Worm (Caenorhabditis elegans): ENCODE data around the gene ztf-16.

The ztf-16 gene

DNA sequence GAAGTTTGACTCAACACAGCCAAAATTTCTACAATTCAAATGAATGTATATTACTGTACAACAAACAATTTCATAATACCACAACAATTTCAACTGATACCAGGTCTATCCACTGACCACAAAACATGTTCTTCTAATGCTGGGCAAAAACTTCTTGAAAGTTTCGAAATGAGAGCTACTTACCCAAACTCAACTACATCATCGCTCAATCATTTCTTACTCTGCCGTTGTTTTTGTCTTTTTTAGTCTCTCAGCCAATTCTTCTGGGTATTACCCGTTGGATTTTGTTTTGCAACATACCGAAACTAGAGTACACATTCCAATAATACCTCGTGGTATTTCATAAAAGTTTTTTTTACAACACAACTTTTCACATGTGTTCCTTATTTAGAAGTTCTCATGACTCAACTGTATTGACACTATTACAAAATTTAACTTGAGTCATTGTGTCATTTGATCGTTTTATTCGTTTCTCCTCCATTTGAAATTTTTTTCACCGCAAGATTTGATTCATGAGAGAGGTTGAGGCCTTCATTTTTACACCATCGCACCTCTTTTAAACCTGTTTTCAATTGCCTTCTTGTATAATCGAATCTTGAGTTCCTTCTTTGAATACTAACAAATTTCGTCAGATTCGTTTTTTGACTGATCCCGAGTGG is 28.1 kb downstream of the ztf-16 start, which contains the start of gene F43C9.2 (continued):
- no peak for TF ChIP-seq unc-30 (tag; optimal IDR thresholded peaks at IDR 0.05)
- peak; percentile 46 for TF ChIP-seq mep-1 (tag; optimal IDR thresholded peaks at IDR 0.05)
- no peak for TF ChIP-seq pqm-1 (tag; optimal IDR thresholded peaks at IDR 0.05)
- no peak for TF ChIP-seq fos-1 (tag; optimal IDR thresholded peaks at IDR 0.05)

DNA sequence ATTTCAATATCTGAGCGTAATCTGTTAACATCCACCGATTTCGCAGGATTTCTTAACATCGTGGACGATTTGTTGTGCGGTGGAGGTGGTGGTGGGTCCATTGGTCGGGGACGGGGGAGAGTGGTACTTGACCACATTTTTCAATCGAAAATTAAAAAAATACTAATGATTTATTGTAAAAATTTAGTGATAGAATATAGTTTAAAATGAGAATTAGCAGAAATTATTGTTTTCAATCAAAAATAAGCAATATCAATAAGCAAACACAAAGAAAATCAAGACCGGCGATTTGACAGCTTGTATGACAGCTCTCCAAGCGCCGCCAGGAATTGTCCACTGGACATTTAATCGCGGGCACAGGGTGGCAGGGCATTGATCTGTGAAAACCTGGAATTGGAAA is 29.1 kb downstream of the ztf-16 start, which contains the start of gene hum-10:
Gene hum-10, minus strand, starts transcription at position 101 of the 400 bp plus-strand sequence.
- TF ChIP-seq zag-1 (tag; optimal IDR thresholded peaks at IDR 0.05) (no peak), Y116A8C.19 (tag; optimal IDR thresholded peaks at IDR 0.05; ENCODE audit: borderline replicate concordance) (no peak), nhr-84 (tag; optimal IDR thresholded peaks at IDR 0.05) (no peak), lin-39 (tag; optimal IDR thresholded peaks at IDR 0.05) (no peak), nhr-47 (tag; optimal IDR thresholded peaks at IDR 0.05) (no peak), lir-3 (tag; optimal IDR thresholded peaks at IDR 0.05; ENCODE audit: poor library complexity) (no peak)

DNA sequence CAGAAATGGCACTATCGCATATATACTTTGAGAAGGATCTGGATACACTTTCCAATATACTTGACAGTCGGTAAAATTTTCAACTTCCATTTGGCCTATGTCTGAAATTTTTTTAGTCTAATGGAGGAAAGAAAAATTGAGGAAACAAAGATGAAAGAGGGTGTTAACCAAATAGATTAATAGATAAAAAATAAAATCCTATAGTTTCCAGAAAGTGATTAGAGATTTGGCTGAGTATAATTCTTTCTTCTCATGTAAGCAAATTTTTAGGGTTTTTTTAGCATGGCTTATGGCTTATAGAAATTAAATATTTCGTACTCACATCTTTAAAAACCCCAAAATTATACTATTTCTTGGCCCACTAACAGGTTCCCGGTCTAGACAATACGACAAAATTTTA is 41.5 kb downstream of the ztf-16 start, which contains the start of gene npr-1:
Gene npr-1, minus strand, starts transcription at position 101 of the 400 bp plus-strand sequence.
- no peak for TF ChIP-seq ztf-11 (tag; optimal IDR thresholded peaks at IDR 0.05)
- no peak for TF ChIP-seq unc-130 (tag; optimal IDR thresholded peaks at IDR 0.05)
- TF ChIP-seq ces-1 (GFP tag; optimal IDR thresholded peaks at IDR 0.05) = no peak
- TF ChIP-seq sup-37 (GFP tag; optimal IDR thresholded peaks at IDR 0.05) = no peak
- TF ChIP-seq jun-1 (tag; optimal IDR thresholded peaks at IDR 0.05) = no peak
- TF ChIP-seq hpl-2 (GFP tag; optimal IDR thresholded peaks at IDR 0.05) = no peak
- no peak for TF ChIP-seq ztf-4 (tag; optimal IDR thresholded peaks at IDR 0.05)
- no peak for TF ChIP-seq lsy-2 (tag; optimal IDR thresholded peaks at IDR 0.05)
- no peak for TF ChIP-seq nhr-12 (tag; optimal IDR thresholded peaks at IDR 0.05)
- no peak for TF ChIP-seq elt-2 (tag; optimal IDR thresholded peaks at IDR 0.05)
- TF ChIP-seq mef-2 (tag; optimal IDR thresholded peaks at IDR 0.05) = no peak
- TF ChIP-seq lin-13 (GFP tag; optimal IDR thresholded peaks at IDR 0.05) = no peak

DNA sequence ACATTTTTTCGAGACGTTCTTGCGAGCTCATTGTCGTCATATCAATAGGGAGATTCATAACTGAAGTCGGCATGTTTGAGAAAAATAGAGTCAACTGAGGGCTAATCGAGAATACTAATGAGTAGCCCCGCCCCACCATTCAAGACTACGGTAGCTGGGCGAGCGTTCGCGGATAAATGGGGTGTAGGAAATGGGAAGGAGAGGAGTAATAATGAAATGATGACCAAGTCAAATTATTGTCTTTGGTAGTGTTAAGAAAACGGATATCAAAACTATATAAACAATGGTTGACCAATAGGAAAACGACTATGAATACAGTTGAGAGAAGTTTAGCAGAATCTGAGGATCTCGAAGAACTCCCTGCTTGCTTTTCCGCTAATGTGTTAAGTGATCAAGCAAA is 49.8 kb downstream of the ztf-16 start, which contains the start of gene mls-2:
Gene mls-2, minus strand, starts transcription at position 101 of the 400 bp plus-strand sequence.
- TF ChIP-seq ceh-8 (GFP tag; optimal IDR thresholded peaks at IDR 0.05) = no peak
- TF ChIP-seq ces-1 (GFP tag; optimal IDR thresholded peaks at IDR 0.05) = no peak
- no peak for TF ChIP-seq sup-37 (GFP tag; optimal IDR thresholded peaks at IDR 0.05)
- TF ChIP-seq tbx-2 (tag; optimal IDR thresholded peaks at IDR 0.05) = no peak
- TF ChIP-seq lsy-2 (tag; optimal IDR thresholded peaks at IDR 0.05) = no peak

DNA sequence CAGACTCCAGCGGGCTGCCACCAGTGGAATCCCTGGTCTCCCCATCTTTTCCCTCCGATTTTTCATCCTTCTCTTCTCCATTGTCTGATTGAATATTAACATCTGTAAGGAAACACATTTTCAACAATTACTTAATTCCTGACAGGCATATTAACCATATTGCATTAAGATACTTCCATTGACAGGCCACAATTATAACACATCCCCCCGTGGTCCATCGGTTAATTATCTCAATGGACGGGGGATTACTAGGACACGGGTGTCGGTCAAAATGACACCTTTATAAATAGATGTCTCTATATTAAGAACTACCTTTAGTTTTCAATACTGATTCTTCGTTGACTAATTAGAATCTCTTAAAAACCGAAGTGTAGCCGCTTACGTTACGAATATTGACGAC is 51.6 kb downstream of the ztf-16 start:
- no peak for TF ChIP-seq tbx-2 (tag; optimal IDR thresholded peaks at IDR 0.05)
- TF ChIP-seq lir-3 (tag; optimal IDR thresholded peaks at IDR 0.05; ENCODE audit: poor library complexity) = no peak
- TF ChIP-seq hlh-4 (tag; optimal IDR thresholded peaks at IDR 0.05) = no peak
- no peak for TF ChIP-seq dsc-1 (tag; optimal IDR thresholded peaks at IDR 0.05)
- no peak for TF ChIP-seq C34B4.2 (tag; optimal IDR thresholded peaks at IDR 0.05)
- TF ChIP-seq ama-1 (optimal IDR thresholded peaks at IDR 0.05) = no peak
- TF ChIP-seq pqm-1 (tag; optimal IDR thresholded peaks at IDR 0.05) = no peak
- TF ChIP-seq unc-30 (tag; optimal IDR thresholded peaks at IDR 0.05) = no peak
- TF ChIP-seq snpc-4 (tag; optimal IDR thresholded peaks at IDR 0.05) = no peak
- TF ChIP-seq vab-15 (tag; optimal IDR thresholded peaks at IDR 0.05) = no peak
- no peak for TF ChIP-seq sptf-1 (tag; optimal IDR thresholded peaks at IDR 0.05)
- TF ChIP-seq lin-35 (GFP tag; optimal IDR thresholded peaks at IDR 0.05) = no peak
- TF ChIP-seq grh-1 (GFP tag; IDR thresholded peaks at IDR 0.05) = no peak
- TF ChIP-seq ceh-82 (tag; optimal IDR thresholded peaks at IDR 0.05) = no peak
- TF ChIP-seq ceh-8 (GFP tag; optimal IDR thresholded peaks at IDR 0.05) = no peak
- no peak for TF ChIP-seq efl-3 (GFP tag; optimal IDR thresholded peaks at IDR 0.05)
- TF ChIP-seq nhr-20 (tag; optimal IDR thresholded peaks at IDR 0.05) = no peak
- no peak for TF ChIP-seq tlp-1 (tag; optimal IDR thresholded peaks at IDR 0.05)

All from whole organism, L1 larva.